Worm (Caenorhabditis elegans) whole organism, L4/young adult: ENCODE data around the gene E04D5.4.

Experiments
- W03F9.2 ChIP-seq: fragments of 150-350 bp; optimal IDR thresholded peaks from 2 replicates; lab custom pipeline; 2014; ENCODE audit warnings: missing biosample characterization, missing genetic modification characterization
- dao-5 ChIP-seq: sonication (generic microtip); optimal IDR thresholded peaks from 2 replicates; lab custom pipeline; 2016; ENCODE audit warnings: missing genotype, missing genetic modification characterization, moderate library complexity, missing compliant biosample characterization
- him-1 ChIP-seq: sonication (generic microtip); optimal IDR thresholded peaks from 2 replicates; lab custom pipeline; 2016; ENCODE audit warnings: missing genotype, missing genetic modification reagents, missing genetic modification characterization, missing compliant biosample characterization

The E04D5.4 gene

ce11 chrII:10471247-10471646 is 31.2 kb downstream of the E04D5.4 start, which contains the start of gene ZK666.1:
TSS of gene ZK666.1 (minus strand) at chrII:10471347.
- no peak for TF ChIP-seq him-1 (tag; lab: Kevin White, UChicago)
- TF ChIP-seq dao-5 (tag; lab: Kevin White, UChicago), result no peak
- no peak for TF ChIP-seq W03F9.2 (tag; lab: Kevin White, UChicago)

- TF ChIP-seq W03F9.2 (tag; lab: Kevin White, UChicago), result no peak
- TF ChIP-seq him-1 (tag; lab: Kevin White, UChicago), result no peak
- no peak for TF ChIP-seq dao-5 (tag; lab: Kevin White, UChicago)
These were observed 31.7 kb downstream of the E04D5.4 start, which contains the start of gene ZK666.2 for ce11 chrII:10471790-10472189. TSS of gene ZK666.2 (minus strand) at chrII:10471890.

- TF ChIP-seq him-1 (tag; lab: Kevin White, UChicago) (no peak), W03F9.2 (tag; lab: Kevin White, UChicago) (no peak), dao-5 (tag; lab: Kevin White, UChicago) (no peak)
These were observed 36.0 kb downstream of the E04D5.4 start, which contains the start of gene clec-58 for ce11 chrII:10476039-10476438. TSS of gene clec-58 (minus strand) at chrII:10476139.

ce11 chrII:10476959-10477358 is 36.9 kb downstream of the E04D5.4 start, which contains the start of gene ZK666.4:
TSS of gene ZK666.4 (plus strand) at chrII:10477259.
- TF ChIP-seq him-1 (tag; lab: Kevin White, UChicago) (no peak), W03F9.2 (tag; lab: Kevin White, UChicago) (no peak), dao-5 (tag; lab: Kevin White, UChicago) (no peak)

- TF ChIP-seq dao-5 (tag; lab: Kevin White, UChicago) (no peak), him-1 (tag; lab: Kevin White, UChicago) (no peak), W03F9.2 (tag; lab: Kevin White, UChicago) (no peak)
These were observed 39.3 kb downstream of the E04D5.4 start, which contains the start of gene clec-59 for ce11 chrII:10479348-10479747. TSS of gene clec-59 (minus strand) at chrII:10479448.

- TF ChIP-seq dao-5 (tag; lab: Kevin White, UChicago) (no peak), him-1 (tag; lab: Kevin White, UChicago) (no peak), W03F9.2 (tag; lab: Kevin White, UChicago) (no peak)
These were observed 40.0 kb downstream of the E04D5.4 start for ce11 chrII:10480043-10480442.

ce11 chrII:10481824-10482556 is 41.9 kb downstream of the E04D5.4 start, which contains the start of the genes clec-60 and ZK666.11:
TSS of gene clec-60 (minus strand) at chrII:10481874.
TSS of gene ZK666.11 (plus strand) at chrII:10482522.
- TF ChIP-seq him-1 (tag; lab: Kevin White, UChicago) (no peak), dao-5 (tag; lab: Kevin White, UChicago) (no peak), W03F9.2 (tag; lab: Kevin White, UChicago) (no peak)

- TF ChIP-seq him-1 (tag; lab: Kevin White, UChicago) (no peak), W03F9.2 (tag; lab: Kevin White, UChicago) (no peak), dao-5 (tag; lab: Kevin White, UChicago) (no peak)
These were observed 42.8 kb downstream of the E04D5.4 start for ce11 chrII:10482899-10483298.

ce11 chrII:10483860-10484259 is 43.8 kb downstream of the E04D5.4 start:
- no peak for TF ChIP-seq dao-5 (tag; lab: Kevin White, UChicago)
- TF ChIP-seq him-1 (tag; lab: Kevin White, UChicago), result no peak
- no peak for TF ChIP-seq W03F9.2 (tag; lab: Kevin White, UChicago)

ce11 chrII:10485640-10486039 is 45.6 kb downstream of the E04D5.4 start:
- TF ChIP-seq W03F9.2 (tag; lab: Kevin White, UChicago), result no peak

ce11 chrII:10486738-10487137 is 46.7 kb downstream of the E04D5.4 start, which contains the start of gene ZK666.15:
TSS of gene ZK666.15 (plus strand) at chrII:10487038.
- no peak for TF ChIP-seq W03F9.2 (tag; lab: Kevin White, UChicago)
- TF ChIP-seq dao-5 (tag; lab: Kevin White, UChicago), result no peak
- TF ChIP-seq him-1 (tag; lab: Kevin White, UChicago), result no peak

ce11 chrII:10490329-10490728 is 50.3 kb downstream of the E04D5.4 start, which contains the start of gene clec-61:
TSS of gene clec-61 (minus strand) at chrII:10490537.
- TF ChIP-seq him-1 (tag; lab: Kevin White, UChicago), result no peak
- TF ChIP-seq dao-5 (tag; lab: Kevin White, UChicago), result no peak
- TF ChIP-seq W03F9.2 (tag; lab: Kevin White, UChicago), result no peak
